Worm (Caenorhabditis elegans) whole organism, late embryonic: Measurements from ENCODE around the gene bgnt-1.3.

Experiments
- C08G9.2 ChIP-seq: sonication (generic microtip); optimal IDR thresholded peaks from 2 replicates; lab custom pipeline; 2016; ENCODE audit warnings: mild to moderate bottlenecking, missing genetic modification characterization, moderate library complexity, missing compliant biosample characterization
- K02D7.2 ChIP-seq: sonication (generic microtip); optimal IDR thresholded peaks from 2 replicates; lab custom pipeline; 2017; ENCODE audit warnings: mild to moderate bottlenecking, missing genetic modification characterization, missing compliant biosample characterization
- T23F11.4 ChIP-seq: fragments of 200-800 bp; sonication (Bioruptor generic); optimal IDR thresholded peaks from 2 replicates; lab custom pipeline; 2018; ENCODE audit warnings: mild to moderate bottlenecking, missing genetic modification characterization, missing compliant biosample characterization
- Y22D7AL.16 ChIP-seq: sonication (generic microtip); optimal IDR thresholded peaks from 2 replicates; lab custom pipeline; 2016; ENCODE audit warnings: missing genetic modification characterization, missing compliant biosample characterization
- ahr-1 ChIP-seq: sonication (generic microtip); optimal IDR thresholded peaks from 2 replicates; lab custom pipeline; 2016; ENCODE audit warnings: missing genetic modification characterization, missing compliant biosample characterization
- ceh-18 ChIP-seq: sonication (generic microtip); optimal IDR thresholded peaks from 2 replicates; lab custom pipeline; 2016; ENCODE audit warnings: missing genetic modification characterization, missing compliant biosample characterization
- ceh-2 ChIP-seq: sonication (generic microtip); optimal IDR thresholded peaks from 2 replicates; lab custom pipeline; 2016; ENCODE audit warnings: missing genotype, missing genetic modification characterization, missing compliant biosample characterization
- ceh-22 ChIP-seq: sonication (generic microtip); optimal IDR thresholded peaks from 2 replicates; lab custom pipeline; 2017; ENCODE audit warnings: missing biosample characterization, missing genetic modification characterization
- ceh-24 ChIP-seq: sonication (generic microtip); optimal IDR thresholded peaks from 2 replicates; lab custom pipeline; 2016; ENCODE audit warnings: mild to moderate bottlenecking, missing genetic modification characterization, missing compliant biosample characterization
- ceh-30 ChIP-seq: fragments of 150-350 bp; optimal IDR thresholded peaks from 2 replicates; lab custom pipeline; 2014; ENCODE audit warnings: missing biosample characterization, missing genetic modification characterization
- ceh-31 ChIP-seq: sonication (generic microtip); optimal IDR thresholded peaks from 2 replicates; lab custom pipeline; 2016; ENCODE audit warnings: missing genetic modification characterization, missing compliant biosample characterization
- ceh-34 ChIP-seq: sonication (generic microtip); optimal IDR thresholded peaks from 2 replicates; lab custom pipeline; 2016; ENCODE audit warnings: mild to moderate bottlenecking, missing genetic modification characterization, missing compliant biosample characterization
- ceh-6 ChIP-seq: fragments of 200-800 bp; sonication (Bioruptor generic); optimal IDR thresholded peaks from 2 replicates; lab custom pipeline; 2018; ENCODE audit warnings: mild to moderate bottlenecking, missing genetic modification characterization, missing compliant biosample characterization
- ceh-9 ChIP-seq: sonication (generic microtip); optimal IDR thresholded peaks from 2 replicates; lab custom pipeline; 2016; ENCODE audit warnings: mild to moderate bottlenecking, missing genetic modification characterization, inconsistent platforms, missing compliant biosample characterization
- che-1 ChIP-seq: sonication (generic microtip); optimal IDR thresholded peaks from 2 replicates; lab custom pipeline; 2016; ENCODE audit warnings: mild to moderate bottlenecking, missing genetic modification characterization, missing compliant biosample characterization
- dmd-4 ChIP-seq: sonication (generic microtip); optimal IDR thresholded peaks from 2 replicates; lab custom pipeline; 2016; ENCODE audit warnings: borderline replicate concordance, missing genetic modification characterization, missing compliant biosample characterization
- elt-2 ChIP-seq: sonication (generic microtip); optimal IDR thresholded peaks from 2 replicates; lab custom pipeline; 2016; ENCODE audit warnings: missing genetic modification reagents, missing genetic modification characterization, missing compliant biosample characterization
- ets-4 ChIP-seq: sonication (generic microtip); optimal IDR thresholded peaks from 2 replicates; lab custom pipeline; 2016; ENCODE audit warnings: missing genetic modification characterization, missing compliant biosample characterization
- eyg-1 ChIP-seq: sonication (generic microtip); optimal IDR thresholded peaks from 2 replicates; lab custom pipeline; 2016; ENCODE audit warnings: missing genotype, missing genetic modification characterization, missing compliant biosample characterization
- fkh-10 ChIP-seq: fragments of 150-350 bp; optimal IDR thresholded peaks from 2 replicates; lab custom pipeline; 2014; ENCODE audit warnings: missing biosample characterization, missing genetic modification reagents, missing genetic modification characterization
- fkh-6 ChIP-seq: sonication (generic microtip); optimal IDR thresholded peaks from 2 replicates; lab custom pipeline; 2016; ENCODE audit warnings: missing genetic modification characterization, missing compliant biosample characterization
- hlh-13 ChIP-seq: fragments of 200-800 bp; sonication (Bioruptor generic); optimal IDR thresholded peaks from 2 replicates; lab custom pipeline; 2018; ENCODE audit warnings: mild to moderate bottlenecking, missing genetic modification characterization, missing compliant biosample characterization
- hlh-15 ChIP-seq: sonication (generic microtip); optimal IDR thresholded peaks from 2 replicates; lab custom pipeline; 2016; ENCODE audit warnings: missing genetic modification characterization, missing compliant biosample characterization
- hlh-6 ChIP-seq: sonication (generic microtip); optimal IDR thresholded peaks from 2 replicates; lab custom pipeline; 2016; ENCODE audit warnings: missing genotype, missing genetic modification characterization, missing compliant biosample characterization
- hlh-8 ChIP-seq: sonication (generic microtip); optimal IDR thresholded peaks from 2 replicates; lab custom pipeline; 2016; ENCODE audit warnings: missing genotype, missing genetic modification characterization, missing compliant biosample characterization
- lin-11 ChIP-seq: fragments of 200-800 bp; sonication (Bioruptor generic); optimal IDR thresholded peaks from 2 replicates; lab custom pipeline; 2018; ENCODE audit warnings: mild to moderate bottlenecking, missing genetic modification characterization, missing compliant biosample characterization
- mec-3 ChIP-seq: sonication (generic microtip); optimal IDR thresholded peaks from 2 replicates; lab custom pipeline; 2016; ENCODE audit warnings: borderline replicate concordance, missing genetic modification characterization, missing compliant biosample characterization
- nfya-1 ChIP-seq: sonication (generic microtip); optimal IDR thresholded peaks from 2 replicates; lab custom pipeline; 2017; ENCODE audit warnings: missing genetic modification characterization, mild to moderate bottlenecking, missing compliant biosample characterization, antibody characterized with exemption, moderate library complexity
- nhr-11 ChIP-seq: fragments of 150-350 bp; optimal IDR thresholded peaks from 2 replicates; lab custom pipeline; 2014; ENCODE audit warnings: missing biosample characterization, missing genetic modification characterization
- nhr-232 ChIP-seq: sonication (generic microtip); optimal IDR thresholded peaks from 2 replicates; lab custom pipeline; 2016; ENCODE audit warnings: missing genetic modification characterization, missing compliant biosample characterization
- npax-4 ChIP-seq: sonication (generic microtip); optimal IDR thresholded peaks from 2 replicates; lab custom pipeline; 2016; ENCODE audit warnings: missing genetic modification characterization, missing compliant biosample characterization
- odd-2 ChIP-seq: sonication (generic microtip); optimal IDR thresholded peaks from 2 replicates; lab custom pipeline; 2017; ENCODE audit warnings: antibody characterized with exemption, mild to moderate bottlenecking, missing genetic modification characterization, missing compliant biosample characterization
- pag-3 ChIP-seq: sonication (generic microtip); optimal IDR thresholded peaks from 2 replicates; lab custom pipeline; 2016; ENCODE audit warnings: missing compliant biosample characterization, missing genetic modification characterization, borderline replicate concordance
- pros-1 ChIP-seq: fragments of 150-350 bp; optimal IDR thresholded peaks from 2 replicates; lab custom pipeline; 2014; ENCODE audit warnings: missing biosample characterization, missing genetic modification reagents, missing genetic modification characterization
- ref-2 ChIP-seq: sonication (generic microtip); optimal IDR thresholded peaks from 2 replicates; lab custom pipeline; 2016; ENCODE audit warnings: missing genetic modification characterization, missing compliant biosample characterization
- tbx-2 ChIP-seq: sonication (generic microtip); optimal IDR thresholded peaks from 2 replicates; lab custom pipeline; 2016; ENCODE audit warnings: missing genetic modification characterization, missing compliant biosample characterization
- ttx-3 ChIP-seq: sonication (generic microtip); optimal IDR thresholded peaks from 2 replicates; lab custom pipeline; 2016; ENCODE audit warnings: missing genetic modification reagents, missing genetic modification characterization, missing compliant biosample characterization
- unc-3 ChIP-seq, 2 experiments: fragments of 200-800 bp in 1 of 2; sonication (Bioruptor generic) in 1 of 2; sonication (generic microtip) in 1 of 2; conservative IDR thresholded peaks in 1 of 2; optimal IDR thresholded peaks in 1 of 2; 2 replicates each; pipeline versions ENCODE4 v1.3.6 to Lab custom; 2016 to 2022; ENCODE audit warnings: missing compliant biosample characterization in 2 of 2, missing genetic modification characterization in 2 of 2, missing genetic modification reagents in 1 of 2
- unc-86 ChIP-seq: sonication (generic microtip); optimal IDR thresholded peaks from 2 replicates; lab custom pipeline; 2016; ENCODE audit warnings: missing genetic modification characterization, missing compliant biosample characterization

bgnt-1.3 gene

DNA sequence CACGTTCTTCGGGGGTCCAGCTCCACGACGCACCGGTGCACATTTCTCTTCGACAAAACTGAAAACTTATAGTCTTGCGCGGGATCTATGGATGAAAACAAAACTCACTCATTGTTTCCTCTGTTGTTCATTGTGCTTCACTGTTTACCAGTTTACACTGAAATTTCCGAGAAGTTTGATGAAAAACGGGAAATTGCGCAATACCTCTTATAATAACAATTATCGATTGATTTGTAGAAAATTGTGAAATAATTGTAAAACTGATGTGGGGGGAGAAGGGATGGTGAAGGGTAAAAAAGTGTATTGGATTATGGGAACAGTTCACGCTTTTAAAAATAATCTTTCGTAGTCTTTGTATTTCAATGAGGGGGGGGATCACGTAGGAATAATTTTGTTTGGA, 26.9 kb downstream of the bgnt-1.3 start:
- no peak for TF ChIP-seq ceh-9 (tag; lab: Kevin White, UChicago)
- no peak for TF ChIP-seq ets-4 (tag; lab: Kevin White, UChicago)
- no peak for TF ChIP-seq ceh-31
- no peak for TF ChIP-seq elt-2 (tag; lab: Kevin White, UChicago)
- TF ChIP-seq unc-3 (GFP tag; conservative IDR thresholded peaks at IDR 0.05; lab: Robert Waterston, UW) = no peak
- no peak for TF ChIP-seq unc-3 (tag; optimal IDR thresholded peaks at IDR 0.05; lab: Kevin White, UChicago)
- no peak for TF ChIP-seq dmd-4 (tag; lab: Kevin White, UChicago)
- no peak for TF ChIP-seq ceh-2 (tag; lab: Kevin White, UChicago)
- no peak for TF ChIP-seq Y22D7AL.16 (tag; lab: Kevin White, UChicago)
- no peak for TF ChIP-seq C08G9.2 (tag; lab: Kevin White, UChicago)
- TF ChIP-seq mec-3 (tag; lab: Kevin White, UChicago) = no peak
- TF ChIP-seq ceh-24 = no peak
- no peak for TF ChIP-seq pros-1
- no peak for TF ChIP-seq ceh-34
- no peak for TF ChIP-seq ahr-1

DNA sequence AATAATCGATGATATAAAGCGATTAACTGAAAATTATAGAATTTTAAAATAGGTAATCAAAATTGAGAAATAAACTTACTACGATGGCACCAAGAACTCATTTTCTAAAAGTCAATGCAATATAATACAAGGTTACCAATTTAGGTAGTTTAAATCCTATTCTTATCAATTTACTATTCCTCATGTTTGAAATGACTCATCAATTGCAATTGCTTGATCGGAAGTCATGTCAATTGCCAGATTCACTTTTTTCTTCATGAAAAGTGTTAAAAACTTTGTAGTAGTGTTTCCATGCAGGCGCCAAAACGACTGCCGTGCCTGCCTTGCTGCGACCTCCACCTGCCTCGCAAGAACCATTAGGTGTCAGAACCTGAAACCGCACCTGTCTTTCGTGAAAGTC, 29.7 kb downstream of the bgnt-1.3 start, which contains the start of gene F11A5.13:
F11A5.13 (minus strand) TSS at position 101 of the 400 bp plus-strand sequence.
- no peak for TF ChIP-seq nfya-1 (tag; lab: Kevin White, UChicago)
- no peak for TF ChIP-seq ceh-18 (tag; lab: Kevin White, UChicago)
- no peak for TF ChIP-seq hlh-6 (tag; lab: Kevin White, UChicago)
- TF ChIP-seq ets-4 (tag; lab: Kevin White, UChicago) = no peak
- TF ChIP-seq eyg-1 (tag; lab: Kevin White, UChicago) = no peak
- TF ChIP-seq hlh-8 (tag; lab: Kevin White, UChicago) = no peak

DNA sequence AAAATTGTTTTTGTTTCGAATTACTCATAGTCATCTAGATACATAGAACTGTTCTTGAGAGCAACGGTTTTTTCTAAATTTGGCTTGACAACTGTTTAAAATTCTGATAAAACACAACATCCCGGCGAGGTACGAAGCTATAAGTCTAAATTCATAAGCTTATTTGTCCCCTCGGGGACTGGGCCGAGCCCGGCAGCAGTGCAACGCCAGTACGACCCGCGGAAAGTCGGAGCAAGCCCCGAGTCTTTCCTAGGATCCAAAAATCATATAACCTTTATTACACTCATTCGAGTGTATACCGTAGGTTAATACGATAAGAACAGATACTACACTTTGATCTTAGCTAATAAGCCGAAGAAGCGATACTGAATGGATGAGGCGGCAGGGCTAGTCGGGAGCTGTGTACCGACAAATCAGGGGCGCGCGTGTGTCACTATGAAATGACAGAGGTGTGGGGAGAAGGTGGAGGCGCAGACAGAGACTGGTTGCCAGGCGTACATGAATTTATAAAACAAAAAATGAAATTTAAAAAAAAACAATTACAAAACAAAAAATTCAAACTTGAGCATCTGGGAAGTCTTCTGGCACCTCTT, 30.7 kb downstream of the bgnt-1.3 start:
- TF ChIP-seq lin-11 (tag; lab: Kevin White, UChicago) = no peak
- no peak for TF ChIP-seq nhr-232 (tag; lab: Kevin White, UChicago)
- TF ChIP-seq ceh-30 = no peak
- no peak for TF ChIP-seq che-1 (tag; lab: Kevin White, UChicago)

DNA sequence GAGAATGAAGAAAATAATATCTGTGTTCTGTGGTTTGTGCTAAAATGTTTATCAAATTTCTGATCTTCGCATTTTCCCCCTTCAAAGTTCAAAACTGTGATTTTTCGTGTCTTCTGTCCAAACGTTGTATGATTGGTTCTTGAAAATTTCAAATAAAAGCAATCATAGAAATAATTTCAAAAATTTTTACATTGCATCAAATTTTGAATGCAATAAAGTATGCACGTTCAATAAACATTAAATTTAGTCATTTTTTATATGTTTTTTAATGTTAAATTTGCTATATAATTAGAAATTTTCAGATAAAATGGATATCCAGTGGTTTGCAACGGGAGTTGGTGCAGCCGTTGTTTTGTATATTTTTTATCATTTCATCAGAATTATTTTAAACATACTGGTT, 32.3 kb downstream of the bgnt-1.3 start, which contains the start of gene stdh-2:
stdh-2 (plus strand) TSS at position 301 of the 400 bp plus-strand sequence.
- TF ChIP-seq hlh-13 (GFP tag; lab: Kevin White, UChicago) = no peak
- no peak for TF ChIP-seq K02D7.2 (tag; lab: Kevin White, UChicago)
- TF ChIP-seq npax-4 = no peak
- no peak for TF ChIP-seq ceh-31
- no peak for TF ChIP-seq fkh-10
- no peak for TF ChIP-seq fkh-6 (tag; lab: Kevin White, UChicago)
- no peak for TF ChIP-seq ttx-3 (tag; lab: Kevin White, UChicago)
- no peak for TF ChIP-seq nfya-1 (tag; lab: Kevin White, UChicago)
- no peak for TF ChIP-seq ref-2 (tag; lab: Kevin White, UChicago)
- no peak for TF ChIP-seq mec-3 (tag; lab: Kevin White, UChicago)
- no peak for TF ChIP-seq tbx-2

DNA sequence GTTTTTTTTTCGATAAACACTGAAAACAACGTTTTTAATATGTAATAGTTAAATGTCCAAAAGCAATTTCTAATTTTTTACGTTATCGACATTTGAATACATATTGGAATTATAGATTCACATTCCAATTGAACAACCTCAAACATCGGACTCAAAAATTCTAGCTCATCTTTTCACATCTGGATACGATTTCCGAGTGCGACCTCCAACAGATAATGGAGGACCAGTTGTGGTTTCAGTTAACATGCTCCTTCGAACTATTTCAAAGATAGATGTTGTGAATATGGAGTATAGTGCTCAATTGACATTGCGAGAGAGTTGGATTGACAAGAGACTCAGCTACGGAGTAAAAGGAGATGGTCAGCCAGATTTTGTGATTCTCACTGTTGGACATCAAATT, 36.3 kb downstream of the bgnt-1.3 start:
- TF ChIP-seq ceh-18 (tag; lab: Kevin White, UChicago) (no peak), odd-2 (tag; lab: Kevin White, UChicago) (no peak), ttx-3 (tag; lab: Kevin White, UChicago) (no peak), pag-3 (tag; lab: Kevin White, UChicago) (no peak), C08G9.2 (tag; lab: Kevin White, UChicago) (no peak), ceh-24 (no peak), lin-11 (tag; lab: Kevin White, UChicago) (no peak), nhr-11 (tag; lab: Kevin White, UChicago) (no peak), ceh-6 (GFP tag; lab: Kevin White, UChicago) (no peak), unc-86 (tag; lab: Kevin White, UChicago) (no peak), T23F11.4 (no peak), Y22D7AL.16 (tag; lab: Kevin White, UChicago) (no peak), hlh-15 (no peak), ceh-22 (tag; lab: Kevin White, UChicago) (no peak)
